Fruit fly (Drosophila melanogaster) whole organism, pupa: Measurements from ENCODE around the gene RNF220.

Experiments used
- CG10348 ChIP-seq: fragments of 200-800 bp; sonication (Bioruptor generic); IDR thresholded peaks from 2 replicates; pipeline ENCODE4 v1.3.6; 2022; ENCODE audit warnings: missing biosample characterization, missing genetic modification characterization
- CG12605 ChIP-seq: fragments of 200-800 bp; sonication (Bioruptor generic); IDR thresholded peaks from 2 replicates; pipeline ENCODE4 v1.3.6; 2022; ENCODE audit warnings: missing biosample characterization, missing genetic modification characterization
- CG13204 ChIP-seq: fragments of 200-800 bp; sonication (Bioruptor generic); optimal IDR thresholded peaks from 2 replicates; lab custom pipeline; 2018; ENCODE audit warnings: missing biosample characterization, mild to moderate bottlenecking, missing genetic modification characterization, moderate library complexity
- CG14655 ChIP-seq: fragments of 200-800 bp; sonication (Bioruptor generic); optimal IDR thresholded peaks from 3 replicates; lab custom pipeline; 2017; ENCODE audit warnings: mild to moderate bottlenecking, missing biosample characterization, missing genetic modification reagents, missing genetic modification characterization
- CG15710 ChIP-seq: fragments of 200-800 bp; sonication (Bioruptor generic); optimal IDR thresholded peaks from 2 replicates; lab custom pipeline; 2018; ENCODE audit warnings: missing biosample characterization, mild to moderate bottlenecking, missing genetic modification characterization, moderate library complexity
- CG17806 ChIP-seq: fragments of 200-800 bp; sonication (Bioruptor generic); optimal IDR thresholded peaks from 2 replicates; lab custom pipeline; 2018; ENCODE audit warnings: missing biosample characterization, mild to moderate bottlenecking, missing genetic modification characterization, moderate library complexity
- CG32121 ChIP-seq: fragments of 200-800 bp; sonication (Bioruptor generic); IDR thresholded peaks from 2 replicates; pipeline ENCODE4 v1.3.6; 2022; ENCODE audit warnings: missing biosample characterization, missing genetic modification characterization
- CG34367 ChIP-seq: fragments of 200-800 bp; sonication (Bioruptor generic); optimal IDR thresholded peaks from 2 replicates; lab custom pipeline; 2018; ENCODE audit warnings: missing biosample characterization, mild to moderate bottlenecking, missing genetic modification characterization
- CG4496 ChIP-seq: fragments of 200-800 bp; sonication (Bioruptor generic); IDR thresholded peaks from 3 replicates; pipeline ENCODE4 v1.3.6; 2022; ENCODE audit warnings: missing biosample characterization, missing genetic modification characterization
- CG8159 ChIP-seq: fragments of 200-800 bp; sonication (Bioruptor generic); optimal IDR thresholded peaks from 3 replicates; lab custom pipeline; 2018; ENCODE audit warnings: missing biosample characterization, mild to moderate bottlenecking, missing genetic modification characterization, moderate library complexity
- CG8301 ChIP-seq: fragments of 200-800 bp; sonication (Bioruptor generic); optimal IDR thresholded peaks from 2 replicates; lab custom pipeline; 2018; ENCODE audit warnings: missing biosample characterization, mild to moderate bottlenecking, missing genetic modification characterization
- CG9948 ChIP-seq: fragments of 200-800 bp; sonication (Bioruptor generic); optimal IDR thresholded peaks from 2 replicates; lab custom pipeline; 2018; ENCODE audit warnings: missing biosample characterization, mild to moderate bottlenecking, missing genetic modification characterization, moderate library complexity
- D1 ChIP-seq: fragments of 200-800 bp; sonication (Bioruptor generic); optimal IDR thresholded peaks from 2 replicates; lab custom pipeline; 2018; ENCODE audit warnings: missing biosample characterization, mild to moderate bottlenecking, missing genetic modification characterization, moderate library complexity
- EcR ChIP-seq: fragments of 200-800 bp; sonication (Bioruptor generic); optimal IDR thresholded peaks from 3 replicates; lab custom pipeline; 2019; ENCODE audit warnings: missing biosample characterization, missing genetic modification characterization, mild to moderate bottlenecking, moderate library complexity, missing genetic modification reagents
- Ets98B ChIP-seq: fragments of 200-800 bp; sonication (Bioruptor generic); IDR thresholded peaks from 2 replicates; pipeline ENCODE4 v1.3.6; 2022; ENCODE audit warnings: missing biosample characterization, missing genetic modification characterization
- Pif1A ChIP-seq: fragments of 200-800 bp; sonication (Bioruptor generic); optimal IDR thresholded peaks from 3 replicates; lab custom pipeline; 2016; ENCODE audit warnings: missing biosample characterization, missing genetic modification characterization
- Pif1B ChIP-seq: fragments of 200-800 bp; sonication (Bioruptor generic); optimal IDR thresholded peaks from 3 replicates; lab custom pipeline; 2016; ENCODE audit warnings: missing biosample characterization, missing genetic modification characterization
- Snoo ChIP-seq: fragments of 200-800 bp; sonication (Bioruptor generic); optimal IDR thresholded peaks from 3 replicates; lab custom pipeline; 2017; ENCODE audit warnings: missing biosample characterization, mild to moderate bottlenecking, missing genetic modification characterization, inconsistent platforms
- fd96Ca ChIP-seq: fragments of 200-800 bp; sonication (Bioruptor generic); IDR thresholded peaks from 3 replicates; pipeline ENCODE4 v1.3.6; 2022; ENCODE audit warnings: missing biosample characterization, missing genetic modification characterization
- gl ChIP-seq: fragments of 200-800 bp; sonication (Bioruptor generic); optimal IDR thresholded peaks from 2 replicates; lab custom pipeline; 2018; ENCODE audit warnings: missing biosample characterization, mild to moderate bottlenecking, missing genetic modification characterization
- rn ChIP-seq: fragments of 200-800 bp; sonication (Bioruptor generic); IDR thresholded peaks from 2 replicates; pipeline ENCODE4 v1.3.6; 2022; ENCODE audit warnings: missing biosample characterization, missing genetic modification characterization

RNF220 gene

dm6 chr3R:22726771-22727455, 699 bp upstream of the RNF220 start, which contains the start of gene CG45049:
Gene CG45049, plus strand, starts transcription at chr3R:22726967.
- TF ChIP-seq CG9948 (tag; lab: Kevin White, UChicago) (no peak), CG15710 (tag; lab: Kevin White, UChicago) (no peak), Pif1B (no peak), CG14655 (GFP tag; lab: Kevin White, UChicago) (no peak), CG8301 (tag; lab: Kevin White, UChicago) (no peak), gl (tag; lab: Kevin White, UChicago) (no peak), rn (no peak), CG17806 (no peak), Ets98B (GFP tag; lab: Robert Waterston, UW) (no peak)

dm6 chr3R:22724149-22724973, 1.9 kb downstream of the RNF220 start, which contains the start of gene Irp-1A:
Gene Irp-1A, minus strand, starts transcription at chr3R:22724587.
- no peak for TF ChIP-seq CG10348
- TF ChIP-seq CG9948 (tag; lab: Kevin White, UChicago) = peak; percentile 73
- peak; percentile 51 for TF ChIP-seq CG34367 (tag; lab: Kevin White, UChicago)
- no peak for TF ChIP-seq D1
- TF ChIP-seq CG8159 (tag; lab: Kevin White, UChicago) = peak; percentile 77
- peak; percentile 72 for TF ChIP-seq CG17806
- peak; percentile 67 for TF ChIP-seq CG15710 (tag; lab: Kevin White, UChicago)
- peak; percentile 72 for TF ChIP-seq CG8301 (tag; lab: Kevin White, UChicago)
- TF ChIP-seq Ets98B (GFP tag; lab: Robert Waterston, UW) = peak; percentile 71
- TF ChIP-seq EcR (GFP tag; lab: Kevin White, UChicago) = peak; percentile 86
- TF ChIP-seq CG14655 (GFP tag; lab: Kevin White, UChicago) = peak; percentile 66
- TF ChIP-seq Pif1B = peak; percentile 38
- peak; percentile 12 for TF ChIP-seq gl (tag; lab: Kevin White, UChicago)
- no peak for TF ChIP-seq CG13204 (GFP tag; lab: Kevin White, UChicago)
- peak; percentile 86 for TF ChIP-seq CG12605 (GFP tag; lab: Robert Waterston, UW)
- peak; percentile 2 for TF ChIP-seq Pif1A
- TF ChIP-seq fd96Ca (GFP tag; lab: Robert Waterston, UW) = no peak
- TF ChIP-seq rn = no peak
- peak; percentile 45 for TF ChIP-seq Snoo
- peak; percentile 48; the same call in 2 of the 3 replicates for TF ChIP-seq CG4496 (GFP tag; lab: Robert Waterston, UW)
- peak; percentile 72; the same call in 1 of the 2 replicates for TF ChIP-seq CG32121 (GFP tag; lab: Robert Waterston, UW)

DNA sequence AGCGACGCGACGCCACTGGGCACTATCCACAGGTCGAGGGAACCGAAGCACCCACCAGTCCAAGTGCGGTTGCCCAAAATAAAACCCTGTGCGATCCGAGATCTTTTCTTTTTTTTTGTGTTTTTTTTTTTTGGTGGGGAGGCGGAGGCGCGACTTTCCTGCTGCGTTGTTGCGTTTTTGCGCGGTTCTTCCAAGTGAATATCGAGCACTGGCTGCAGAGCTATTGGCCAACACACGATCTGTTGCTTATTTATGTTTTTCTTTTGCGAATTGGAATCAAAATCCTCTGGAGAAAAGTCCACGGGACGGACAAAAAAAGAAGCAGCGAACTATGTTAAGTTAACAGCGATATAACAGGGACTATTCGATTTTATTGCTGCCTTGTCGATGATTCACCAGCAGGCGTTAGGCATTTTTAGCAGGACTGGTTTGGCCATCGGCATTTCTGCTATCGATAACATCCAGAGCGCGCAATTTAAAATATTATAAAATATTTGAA, 5.4 kb downstream of the RNF220 start, which contains the start of gene wge:
TSS of gene wge (minus strand) at position 343 of the 499 bp plus-strand sequence.
- TF ChIP-seq rn = peak; percentile 48; the same call in 1 of the 2 replicates
- TF ChIP-seq CG8159 (tag; lab: Kevin White, UChicago) = peak; percentile 80
- TF ChIP-seq CG15710 (tag; lab: Kevin White, UChicago) = peak; percentile 81
- peak; percentile 66 for TF ChIP-seq Pif1B
- peak; percentile 86 for TF ChIP-seq CG14655 (GFP tag; lab: Kevin White, UChicago)
- TF ChIP-seq Ets98B (GFP tag; lab: Robert Waterston, UW) = peak; percentile 66
- TF ChIP-seq fd96Ca (GFP tag; lab: Robert Waterston, UW) = peak; percentile 57; the same call in 2 of the 3 replicates
- TF ChIP-seq CG4496 (GFP tag; lab: Robert Waterston, UW) = peak; percentile 80; the same call in 2 of the 3 replicates
- TF ChIP-seq CG12605 (GFP tag; lab: Robert Waterston, UW) = peak; percentile 76; the same call in 1 of the 2 replicates
- peak; percentile 72 for TF ChIP-seq CG8301 (tag; lab: Kevin White, UChicago)
- peak; percentile 62 for TF ChIP-seq CG17806
- peak; percentile 84 for TF ChIP-seq gl (tag; lab: Kevin White, UChicago)
- peak; percentile 61 for TF ChIP-seq CG32121 (GFP tag; lab: Robert Waterston, UW)
- TF ChIP-seq CG34367 (tag; lab: Kevin White, UChicago) = peak; percentile 68
- TF ChIP-seq EcR (GFP tag; lab: Kevin White, UChicago) = peak; percentile 5
- TF ChIP-seq CG9948 (tag; lab: Kevin White, UChicago) = peak; percentile 62
- peak; percentile 86 for TF ChIP-seq CG13204 (GFP tag; lab: Kevin White, UChicago)
- peak; percentile 83 for TF ChIP-seq Pif1A
- peak; percentile 59 for TF ChIP-seq Snoo
- no peak for TF ChIP-seq D1
- TF ChIP-seq CG10348 = no peak

dm6 chr3R:22719607-22719949, 6.6 kb downstream of the RNF220 start:
- no peak for TF ChIP-seq CG4496 (GFP tag; lab: Robert Waterston, UW)
- TF ChIP-seq EcR (GFP tag; lab: Kevin White, UChicago) = no peak
- TF ChIP-seq gl (tag; lab: Kevin White, UChicago) = no peak
- TF ChIP-seq CG9948 (tag; lab: Kevin White, UChicago) = no peak
- TF ChIP-seq Ets98B (GFP tag; lab: Robert Waterston, UW) = no peak
- TF ChIP-seq CG14655 (GFP tag; lab: Kevin White, UChicago) = no peak
- no peak for TF ChIP-seq Pif1B
- no peak for TF ChIP-seq CG13204 (GFP tag; lab: Kevin White, UChicago)
- no peak for TF ChIP-seq CG8301 (tag; lab: Kevin White, UChicago)
- TF ChIP-seq D1 = no peak
- TF ChIP-seq rn = no peak
- no peak for TF ChIP-seq CG12605 (GFP tag; lab: Robert Waterston, UW)
- no peak for TF ChIP-seq CG17806
- TF ChIP-seq CG15710 (tag; lab: Kevin White, UChicago) = no peak
- no peak for TF ChIP-seq CG8159 (tag; lab: Kevin White, UChicago)
